Fruit fly (Drosophila melanogaster) whole organism, embryonic: Measurements from ENCODE around the gene akirin.

ENCODE experiments used
- Asciz ChIP-seq: fragments of 200-800 bp; sonication (Bioruptor generic); optimal IDR thresholded peaks from 2 replicates; lab custom pipeline; 2017; ENCODE audit warnings: missing biosample characterization, mild to moderate bottlenecking, missing genetic modification characterization, missing genetic modification reagents
- CG10147 ChIP-seq: fragments of 200-800 bp; sonication (Bioruptor generic); optimal IDR thresholded peaks from 2 replicates; lab custom pipeline; 2019; ENCODE audit warnings: missing biosample characterization, mild to moderate bottlenecking, missing genetic modification characterization, moderate library complexity
- CG11085 ChIP-seq: fragments of 200-800 bp; sonication (Bioruptor generic); IDR thresholded peaks from 2 replicates; pipeline ENCODE4 v1.3.6; 2022; ENCODE audit warnings: missing biosample characterization, missing genetic modification characterization
- CG1233 ChIP-seq: fragments of 200-800 bp; sonication (Bioruptor generic); optimal IDR thresholded peaks from 4 replicates; lab custom pipeline; 2018; ENCODE audit warnings: missing biosample characterization, mild to moderate bottlenecking, missing genetic modification characterization
- CG12391 ChIP-seq: fragments of 200-800 bp; sonication (Bioruptor generic); optimal IDR thresholded peaks from 3 replicates; lab custom pipeline; 2018; ENCODE audit warnings: missing biosample characterization, mild to moderate bottlenecking, missing genetic modification characterization, moderate library complexity
- CG12659 ChIP-seq: fragments of 200-800 bp; sonication (Bioruptor generic); optimal IDR thresholded peaks from 3 replicates; lab custom pipeline; 2017; ENCODE audit warnings: mild to moderate bottlenecking, missing biosample characterization, missing genetic modification reagents, missing genetic modification characterization
- CG14860 ChIP-seq: fragments of 200-800 bp; sonication (Bioruptor generic); IDR thresholded peaks from 3 replicates; pipeline ENCODE4 v1.3.6; 2022; ENCODE audit warnings: missing biosample characterization, missing genetic modification characterization; ENCODE audit not compliant: partially characterized antibody
- CG15011 ChIP-seq: fragments of 200-800 bp; sonication (Bioruptor generic); optimal IDR thresholded peaks from 3 replicates; lab custom pipeline; 2018; ENCODE audit warnings: missing biosample characterization, mild to moderate bottlenecking, missing genetic modification characterization
- CG1647 ChIP-seq: fragments of 200-800 bp; sonication (Bioruptor generic); optimal IDR thresholded peaks from 3 replicates; lab custom pipeline; 2016; ENCODE audit warnings: missing biosample characterization, missing genetic modification characterization
- CG17328 ChIP-seq: fragments of 200-800 bp; sonication (Bioruptor generic); IDR thresholded peaks from 2 replicates; pipeline ENCODE4 v1.3.6; 2022; ENCODE audit warnings: missing biosample characterization, missing genetic modification characterization
- CG18262 ChIP-seq: fragments of 200-800 bp; optimal IDR thresholded peaks from 3 replicates; lab custom pipeline; 2019; ENCODE audit warnings: missing biosample characterization, mild to moderate bottlenecking, missing genetic modification characterization, moderate library complexity
- CG2120 ChIP-seq: fragments of 200-800 bp; sonication (Bioruptor generic); optimal IDR thresholded peaks from 3 replicates; lab custom pipeline; 2016; ENCODE audit warnings: missing biosample characterization, missing genetic modification characterization
- CG2129 ChIP-seq: fragments of 200-800 bp; sonication (Bioruptor generic); IDR thresholded peaks from 2 replicates; pipeline ENCODE4 v1.3.6; 2022; ENCODE audit warnings: missing biosample characterization, missing genetic modification characterization; ENCODE audit not compliant: partially characterized antibody
- CG2875 ChIP-seq: fragments of 200-800 bp; sonication (Bioruptor generic); optimal IDR thresholded peaks from 2 replicates; lab custom pipeline; 2017; ENCODE audit warnings: missing biosample characterization, mild to moderate bottlenecking, missing genetic modification characterization, missing genetic modification reagents
- CG2889 ChIP-seq: fragments of 200-800 bp; sonication (Bioruptor generic); IDR thresholded peaks from 3 replicates; pipeline ENCODE4 v1.3.6; 2022; ENCODE audit warnings: missing biosample characterization, missing genetic modification characterization
- CG4328 ChIP-seq: fragments of 200-800 bp; sonication (Bioruptor generic); optimal IDR thresholded peaks from 3 replicates; lab custom pipeline; 2017; ENCODE audit warnings: missing biosample characterization, missing genetic modification reagents, missing genetic modification characterization
- CG43689 ChIP-seq: fragments of 200-800 bp; sonication (Bioruptor generic); IDR thresholded peaks from 2 replicates; pipeline ENCODE4 v1.3.6; 2022; ENCODE audit warnings: missing biosample characterization, missing genetic modification characterization
- CG4404 ChIP-seq: fragments of 200-800 bp; sonication (Bioruptor generic); IDR thresholded peaks from 2 replicates; pipeline ENCODE4 v1.3.6; 2022; ENCODE audit warnings: missing biosample characterization, missing genetic modification characterization
- CG6689 ChIP-seq: fragments of 200-800 bp; sonication (Bioruptor generic); IDR thresholded peaks from 2 replicates; pipeline ENCODE4 v1.3.6; 2022; ENCODE audit warnings: missing biosample characterization, missing genetic modification characterization
- CG7786 ChIP-seq: fragments of 200-800 bp; sonication (Bioruptor generic); optimal IDR thresholded peaks from 2 replicates; lab custom pipeline; 2016; ENCODE audit warnings: missing biosample characterization, missing genetic modification characterization
- CG7963 ChIP-seq: fragments of 200-800 bp; sonication (Bioruptor generic); IDR thresholded peaks from 3 replicates; pipeline ENCODE4 v1.3.6; 2022; ENCODE audit warnings: missing biosample characterization, missing genetic modification characterization; ENCODE audit not compliant: partially characterized antibody
- CG8765 ChIP-seq: fragments of 200-800 bp; sonication (Bioruptor generic); IDR thresholded peaks from 2 replicates; pipeline ENCODE4 v1.3.6; 2022; ENCODE audit warnings: missing biosample characterization, missing genetic modification characterization
- CG9932 ChIP-seq: fragments of 200-800 bp; sonication (Bioruptor generic); IDR thresholded peaks from 2 replicates; pipeline ENCODE4 v1.3.6; 2022; ENCODE audit warnings: missing biosample characterization, missing genetic modification characterization
- Deaf1 ChIP-seq: fragments of 200-800 bp; optimal IDR thresholded peaks from 3 replicates; lab custom pipeline; 2019; ENCODE audit warnings: missing biosample characterization, mild to moderate bottlenecking, missing genetic modification characterization, moderate library complexity
- Doc3 ChIP-seq: fragments of 200-800 bp; sonication (Bioruptor generic); IDR thresholded peaks from 3 replicates; pipeline ENCODE4 v1.3.6; 2022; ENCODE audit warnings: missing biosample characterization, missing genetic modification characterization; ENCODE audit not compliant: partially characterized antibody
- Eip74EF ChIP-seq, 2 experiments: fragments of 200-800 bp in 1 of 2; fragments of >200 bp in 1 of 2; sonication (Bioruptor generic) in 1 of 2; optimal IDR thresholded peaks; 2 replicates each; lab custom pipeline; 2017 to 2019; ENCODE audit warnings: missing biosample characterization in 2 of 2, missing genetic modification characterization in 2 of 2, mild to moderate bottlenecking in 1 of 2, moderate library complexity in 1 of 2
- HLH4C ChIP-seq: fragments of 200-800 bp; sonication (Bioruptor generic); IDR thresholded peaks from 3 replicates; pipeline ENCODE4 v1.3.6; 2022; ENCODE audit warnings: missing biosample characterization, missing genetic modification characterization; ENCODE audit not compliant: partially characterized antibody
- HmgD ChIP-seq: fragments of 200-800 bp; sonication (Bioruptor generic); optimal IDR thresholded peaks from 3 replicates; lab custom pipeline; 2016; ENCODE audit warnings: missing biosample characterization, missing genetic modification characterization
- Mrtf ChIP-seq: fragments of 200-800 bp; sonication (Bioruptor generic); IDR thresholded peaks from 3 replicates; pipeline ENCODE4 v1.3.6; 2022; ENCODE audit warnings: missing biosample characterization, missing genetic modification characterization
- Oaz ChIP-seq: fragments of 200-800 bp; sonication (Bioruptor generic); IDR thresholded peaks from 2 replicates; pipeline ENCODE4 v1.3.6; 2022; ENCODE audit warnings: missing biosample characterization, missing genetic modification characterization
- Ravus ChIP-seq: fragments of 200-800 bp; sonication (Bioruptor generic); IDR thresholded peaks from 2 replicates; pipeline ENCODE4 v1.3.6; 2022; ENCODE audit warnings: missing biosample characterization, missing genetic modification characterization
- Sox102F ChIP-seq: fragments of 200-800 bp; sonication (Bioruptor generic); optimal IDR thresholded peaks from 2 replicates; lab custom pipeline; 2018; ENCODE audit warnings: missing biosample characterization, mild to moderate bottlenecking, missing genetic modification characterization, moderate library complexity
- btn ChIP-seq: fragments of 200-800 bp; sonication (Bioruptor generic); optimal IDR thresholded peaks from 2 replicates; lab custom pipeline; 2016; ENCODE audit warnings: missing biosample characterization, missing genetic modification characterization
- ems ChIP-seq: fragments of 200-800 bp; sonication (Bioruptor generic); optimal IDR thresholded peaks from 3 replicates; lab custom pipeline; 2016; ENCODE audit warnings: missing biosample characterization, missing genetic modification characterization
- ewg ChIP-seq: fragments of 200-800 bp; sonication (Bioruptor generic); optimal IDR thresholded peaks from 3 replicates; lab custom pipeline; 2017; ENCODE audit warnings: mild to moderate bottlenecking, missing biosample characterization, missing genetic modification reagents, missing genetic modification characterization
- hb ChIP-seq: fragments of 200-800 bp; sonication (Bioruptor generic); IDR thresholded peaks from 3 replicates; pipeline ENCODE4 v1.3.6; 2022; ENCODE audit warnings: missing biosample characterization, missing genetic modification characterization; ENCODE audit not compliant: partially characterized antibody
- kay ChIP-seq: fragments of 200-800 bp; sonication (Bioruptor generic); optimal IDR thresholded peaks from 2 replicates; lab custom pipeline; 2016; ENCODE audit warnings: missing biosample characterization, missing genetic modification characterization
- nom ChIP-seq: fragments of 200-800 bp; sonication (Bioruptor generic); optimal IDR thresholded peaks from 2 replicates; lab custom pipeline; 2017; ENCODE audit warnings: missing biosample characterization, missing genetic modification characterization, mild to moderate bottlenecking, moderate library complexity, missing genetic modification reagents
- pfk ChIP-seq: fragments of 200-800 bp; sonication (Bioruptor generic); optimal IDR thresholded peaks from 2 replicates; lab custom pipeline; 2018; ENCODE audit warnings: missing biosample characterization, mild to moderate bottlenecking, missing genetic modification characterization, moderate library complexity
- rib ChIP-seq: fragments of 200-800 bp; sonication (Bioruptor generic); IDR thresholded peaks from 2 replicates; pipeline ENCODE4 v1.3.6; 2022; ENCODE audit warnings: missing biosample characterization, missing genetic modification characterization
- sc ChIP-seq, 3 experiments: fragments of >200 bp in 2 of 3; fragments of 200-800 bp in 1 of 3; sonication (Bioruptor generic) in 1 of 3; optimal IDR thresholded peaks; 2 replicates in 2 of 3; 3 replicates in 1 of 3; lab custom pipeline; 2017; ENCODE audit warnings: mild to moderate bottlenecking in 1 of 3, missing biosample characterization in 1 of 3, missing genetic modification characterization in 1 of 3, missing genetic modification reagents in 1 of 3
- slp2 ChIP-seq: fragments of 200-800 bp; sonication (Bioruptor generic); optimal IDR thresholded peaks from 2 replicates; lab custom pipeline; 2016; ENCODE audit warnings: missing biosample characterization, missing genetic modification characterization
- tin ChIP-seq: fragments of 200-800 bp; sonication (Bioruptor generic); optimal IDR thresholded peaks from 3 replicates; lab custom pipeline; 2016; ENCODE audit warnings: missing biosample characterization, missing genetic modification characterization
- tna ChIP-seq: fragments of 200-800 bp; sonication (Bioruptor generic); IDR thresholded peaks from 2 replicates; pipeline ENCODE4 v1.3.6; 2022; ENCODE audit warnings: missing biosample characterization, missing genetic modification characterization; ENCODE audit not compliant: partially characterized antibody
- trh ChIP-seq: fragments of 200-800 bp; sonication (Bioruptor generic); optimal IDR thresholded peaks from 2 replicates; lab custom pipeline; 2016; ENCODE audit warnings: missing biosample characterization, missing genetic modification characterization
- ttk ChIP-seq: fragments of 200-800 bp; sonication (Bioruptor generic); IDR thresholded peaks from 2 replicates; pipeline ENCODE4 v2.1.2; 2022; ENCODE audit warnings: missing biosample characterization, missing genetic modification characterization
- tup ChIP-seq: fragments of 200-800 bp; sonication (Bioruptor generic); optimal IDR thresholded peaks from 2 replicates; lab custom pipeline; 2016; ENCODE audit warnings: missing biosample characterization, mild to moderate bottlenecking, missing genetic modification characterization, moderate library complexity
- vvl ChIP-seq: fragments of 200-800 bp; sonication (Bioruptor generic); IDR thresholded peaks from 2 replicates; pipeline ENCODE4 v1.3.6; 2022; ENCODE audit warnings: missing biosample characterization, missing genetic modification characterization

The akirin gene

DNA sequence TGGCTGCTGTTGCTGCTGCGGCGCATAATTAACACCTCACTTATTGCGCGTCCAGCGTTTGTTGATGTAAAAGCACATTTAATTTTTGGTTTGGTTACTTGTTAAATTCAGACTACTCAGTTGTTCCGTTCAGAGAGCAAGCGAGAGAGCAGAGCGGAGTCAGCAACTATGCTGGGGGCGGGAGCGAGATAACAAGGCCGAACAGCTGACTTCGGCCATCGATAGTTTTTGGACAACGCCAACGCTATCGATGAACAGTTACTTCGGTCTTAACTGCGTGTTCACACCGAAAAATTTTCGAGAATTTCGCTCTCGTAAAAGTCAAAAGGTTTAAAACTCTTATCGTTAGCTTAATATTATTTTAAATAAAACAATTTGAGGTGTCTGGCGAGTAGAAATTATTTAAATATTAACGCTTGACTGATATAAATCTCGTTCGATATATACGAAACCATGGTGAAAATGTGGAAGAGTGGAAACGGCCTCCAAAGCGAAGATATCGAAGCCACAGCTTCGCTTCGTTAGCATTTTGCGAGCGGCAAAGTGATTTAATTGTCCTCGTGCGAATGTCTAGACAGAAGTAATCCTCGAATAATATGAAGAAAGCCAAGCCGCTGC is 11.8 kb downstream of the akirin start, which contains the start of the genes SMSr and smid (continued):
- no peak for TF ChIP-seq Asciz (GFP tag; lab: Kevin White, UChicago)
- peak; percentile 38 for TF ChIP-seq nom (GFP tag; lab: Kevin White, UChicago)
- peak; percentile 80 for TF ChIP-seq CG12391 (tag; lab: Kevin White, UChicago)
- TF ChIP-seq ttk (GFP tag; lab: Robert Waterston, UW), result no peak
- no peak for TF ChIP-seq sc (optimal IDR thresholded peaks at IDR 0.05; lab: Kevin White, UChicago)
- TF ChIP-seq sc (GFP tag; optimal IDR thresholded peaks at IDR 0.05; lab: Kevin White, UChicago), result peak; percentile 31
- peak; percentile 44 for TF ChIP-seq tna (GFP tag; lab: Robert Waterston, UW)
- no peak for TF ChIP-seq trh (GFP tag; lab: Kevin White, UChicago)
- TF ChIP-seq tin, result peak; percentile 51
- peak; percentile 62; the same call in 2 of the 3 replicates for TF ChIP-seq CG7963 (GFP tag; lab: Robert Waterston, UW)
- peak; percentile 80 for TF ChIP-seq CG9932 (GFP tag; lab: Robert Waterston, UW)
- TF ChIP-seq HmgD, result no peak
- no peak for TF ChIP-seq CG2875
- no peak for TF ChIP-seq CG4328 (GFP tag; lab: Kevin White, UChicago)
- peak; percentile 25 to 73 for TF ChIP-seq Eip74EF (GFP tag; optimal IDR thresholded peaks at IDR 0.05; lab: Kevin White, UChicago)
- TF ChIP-seq ewg (GFP tag; lab: Kevin White, UChicago), result peak; percentile 24
- peak; percentile 33 for TF ChIP-seq CG7786
- no peak for TF ChIP-seq CG2889
- TF ChIP-seq Doc3, result peak; percentile 85
- TF ChIP-seq CG15011 (GFP tag; lab: Kevin White, UChicago), result peak; percentile 20
- no peak for TF ChIP-seq Ravus
- TF ChIP-seq CG1233 (GFP tag; lab: Kevin White, UChicago), result no peak
- TF ChIP-seq CG18262 (tag; lab: Kevin White, UChicago), result peak; percentile 67
- peak; percentile 90 for TF ChIP-seq CG14860 (GFP tag; lab: Robert Waterston, UW)
- peak; percentile 52; the same call in 1 of the 2 replicates for TF ChIP-seq CG8765
- TF ChIP-seq pfk, result peak; percentile 26
- no peak for TF ChIP-seq CG1647 (GFP tag; lab: Kevin White, UChicago)
- peak; percentile 56; the same call in 1 of the 2 replicates for TF ChIP-seq CG4404 (GFP tag; lab: Robert Waterston, UW)
- TF ChIP-seq tup, result peak; percentile 11
- TF ChIP-seq Oaz, result no peak
- peak; percentile 7 for TF ChIP-seq ems
- peak; percentile 44 for TF ChIP-seq CG10147 (GFP tag; lab: Kevin White, UChicago)
- TF ChIP-seq HLH4C, result peak; percentile 88
- TF ChIP-seq slp2 (GFP tag; lab: Kevin White, UChicago), result peak; percentile 42
- peak; percentile 8 for TF ChIP-seq kay (GFP tag; lab: Kevin White, UChicago)
- peak; percentile 23; the same call in 1 of the 2 replicates for TF ChIP-seq vvl (GFP tag; lab: Robert Waterston, UW)
- TF ChIP-seq Sox102F, result no peak
- TF ChIP-seq CG17328 (GFP tag; lab: Robert Waterston, UW), result 0 out of 2 replicates have a peak, but pooled peaks have one; percentile 6
- TF ChIP-seq CG6689 (GFP tag; lab: Robert Waterston, UW), result peak; percentile 62; the same call in 1 of the 2 replicates
- TF ChIP-seq CG2129 (GFP tag; lab: Robert Waterston, UW), result peak; percentile 71; the same call in 1 of the 2 replicates
- TF ChIP-seq CG43689 (GFP tag; lab: Robert Waterston, UW), result no peak
- peak; percentile 82 for TF ChIP-seq CG2120
- no peak for TF ChIP-seq Mrtf (GFP tag; lab: Robert Waterston, UW)
- TF ChIP-seq Deaf1, result peak; percentile 72
- no peak for TF ChIP-seq rib (GFP tag; lab: Robert Waterston, UW)
- TF ChIP-seq CG12659, result peak; percentile 71
- TF ChIP-seq btn (GFP tag; lab: Kevin White, UChicago), result no peak
- TF ChIP-seq CG11085 (GFP tag; lab: Robert Waterston, UW), result peak; percentile 58
- TF ChIP-seq hb (GFP tag; lab: Robert Waterston, UW), result peak; percentile 84
